Fruit fly (Drosophila melanogaster): ENCODE measurements around the gene Wdr37.

DNA sequence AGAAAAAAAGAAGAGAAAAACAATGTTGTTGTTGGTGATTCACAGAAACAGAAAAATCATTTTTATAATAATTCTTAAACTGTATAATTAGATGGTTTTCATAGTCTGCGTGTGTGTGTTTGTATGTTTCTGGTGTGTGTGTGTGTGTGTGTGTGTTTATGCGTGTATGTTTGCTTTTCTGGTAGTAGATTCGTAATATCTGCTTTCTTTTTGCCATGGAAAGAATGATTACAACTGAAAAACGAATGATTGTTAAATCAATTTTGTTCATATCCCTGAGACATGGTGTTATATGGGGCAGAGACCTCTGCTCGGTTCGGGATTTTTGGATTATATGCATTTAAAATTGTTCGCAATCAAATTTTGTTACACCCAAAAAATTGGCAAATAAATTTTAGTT is 20.8 kb upstream of the Wdr37 start:
- no peak for TF ChIP-seq psq (optimal IDR thresholded peaks at IDR 0.05)
- TF ChIP-seq EcR (GFP tag; optimal IDR thresholded peaks at IDR 0.05): no peak
- TF ChIP-seq CG8478 (optimal IDR thresholded peaks at IDR 0.05): no peak
- no peak for TF ChIP-seq usp (GFP tag; optimal IDR thresholded peaks at IDR 0.05)
